Worm (Caenorhabditis elegans) whole organism, L2 larva: ENCODE measurements around the gene C33B4.4.

Experiments used
- dmd-4 ChIP-seq: sonication (generic microtip); optimal IDR thresholded peaks from 2 replicates; lab custom pipeline; 2017; ENCODE audit warnings: missing biosample characterization, missing genetic modification characterization
- lin-11 ChIP-seq: fragments of 150-350 bp; sonication (generic microtip); optimal IDR thresholded peaks from 2 replicates; lab custom pipeline; 2014; ENCODE audit warnings: missing biosample characterization, missing genetic modification characterization, inconsistent platforms, mixed read lengths
- nhr-6 ChIP-seq: fragments of 150-350 bp; optimal IDR thresholded peaks from 2 replicates; lab custom pipeline; 2014; ENCODE audit warnings: missing biosample characterization, missing genetic modification characterization
- nhr-77 ChIP-seq: fragments of 150-350 bp; optimal IDR thresholded peaks from 2 replicates; lab custom pipeline; 2014; ENCODE audit warnings: missing biosample characterization, missing genetic modification characterization
- peb-1 ChIP-seq: fragments of 150-350 bp; optimal IDR thresholded peaks from 2 replicates; lab custom pipeline; 2014; ENCODE audit warnings: missing biosample characterization, missing genetic modification characterization

ce11 chrII:11344554-11344953, 38.7 kb downstream of the C33B4.4 start:
- no peak for TF ChIP-seq nhr-6 (tag; lab: Kevin White, UChicago)
- no peak for TF ChIP-seq nhr-77 (tag; lab: Kevin White, UChicago)
- no peak for TF ChIP-seq dmd-4 (tag; lab: Kevin White, UChicago)
- TF ChIP-seq lin-11 = no peak
- no peak for TF ChIP-seq peb-1 (tag; lab: Kevin White, UChicago)
